Worm (Caenorhabditis elegans) whole organism, mixed stage, embryonic: ENCODE results near the gene C28D4.8.

ENCODE experiments used
- M03D4.4 ChIP-seq: sonication (generic microtip); optimal IDR thresholded peaks from 2 replicates; lab custom pipeline; 2017; ENCODE audit warnings: mild to moderate bottlenecking, missing genetic modification characterization, missing compliant biosample characterization
- bed-3 ChIP-seq: fragments of 200-800 bp; sonication (Bioruptor generic); optimal IDR thresholded peaks from 3 replicates; lab custom pipeline; 2018; ENCODE audit warnings: mild to moderate bottlenecking, missing genetic modification characterization, moderate library complexity, missing compliant biosample characterization
- ceh-83 ChIP-seq: fragments of 200-800 bp; sonication (Bioruptor generic); optimal IDR thresholded peaks from 2 replicates; lab custom pipeline; 2018; ENCODE audit warnings: mild to moderate bottlenecking, missing genetic modification characterization, missing compliant biosample characterization
- ces-1 ChIP-seq: fragments of 150-350 bp; optimal IDR thresholded peaks from 2 replicates; lab custom pipeline; 2014; ENCODE audit warnings: missing biosample characterization, missing genetic modification reagents, missing genetic modification characterization
- cnd-1 ChIP-seq: fragments of 200-800 bp; sonication (Bioruptor generic); optimal IDR thresholded peaks from 2 replicates; lab custom pipeline; 2018; ENCODE audit warnings: mild to moderate bottlenecking, missing genetic modification characterization, missing compliant biosample characterization
- drap-1 ChIP-seq: fragments of 200-800 bp; sonication (Bioruptor generic); optimal IDR thresholded peaks from 3 replicates; lab custom pipeline; 2018; ENCODE audit warnings: mild to moderate bottlenecking, missing genetic modification characterization, missing compliant biosample characterization
- elt-3 ChIP-seq: fragments of 150-350 bp; optimal IDR thresholded peaks from 2 replicates; lab custom pipeline; 2014; ENCODE audit warnings: missing biosample characterization, missing genetic modification characterization
- flh-1 ChIP-seq: fragments of 200-800 bp; sonication (Bioruptor generic); optimal IDR thresholded peaks from 2 replicates; lab custom pipeline; 2018; ENCODE audit warnings: mild to moderate bottlenecking, missing genetic modification characterization, moderate library complexity, missing compliant biosample characterization
- ham-2 ChIP-seq: fragments of 200-800 bp; sonication (Bioruptor generic); optimal IDR thresholded peaks from 2 replicates; lab custom pipeline; 2018; ENCODE audit warnings: mild to moderate bottlenecking, missing genetic modification characterization, missing compliant biosample characterization
- hlh-1 ChIP-seq: fragments of 150-350 bp; optimal IDR thresholded peaks from 2 replicates; lab custom pipeline; 2014; ENCODE audit warnings: missing biosample characterization, missing genetic modification reagents, missing genetic modification characterization
- lsy-2 ChIP-seq: fragments of 150-350 bp; optimal IDR thresholded peaks from 2 replicates; lab custom pipeline; 2014; ENCODE audit warnings: missing biosample characterization, missing genetic modification characterization
- mab-5 ChIP-seq: fragments of 150-350 bp; optimal IDR thresholded peaks from 2 replicates; lab custom pipeline; 2014; ENCODE audit warnings: missing biosample characterization, missing genetic modification characterization
- mep-1 ChIP-seq: fragments of 150-350 bp; optimal IDR thresholded peaks from 2 replicates; lab custom pipeline; 2017; ENCODE audit warnings: missing biosample characterization, missing genetic modification reagents, missing genetic modification characterization, inconsistent platforms
- mls-2 ChIP-seq: sonication (generic microtip); optimal IDR thresholded peaks from 2 replicates; lab custom pipeline; 2016; ENCODE audit warnings: mild to moderate bottlenecking, missing genetic modification characterization, moderate library complexity, missing compliant biosample characterization
- nhr-12 ChIP-seq: fragments of 150-350 bp; optimal IDR thresholded peaks from 2 replicates; lab custom pipeline; 2014; ENCODE audit warnings: missing biosample characterization, missing genetic modification characterization
- nhr-2 ChIP-seq: fragments of 150-350 bp; optimal IDR thresholded peaks from 2 replicates; lab custom pipeline; 2014; ENCODE audit warnings: missing biosample characterization, missing genetic modification characterization
- nhr-76 ChIP-seq: sonication (generic microtip); optimal IDR thresholded peaks from 2 replicates; lab custom pipeline; 2017; ENCODE audit warnings: missing biosample characterization, missing genetic modification characterization
- sem-2 ChIP-seq: fragments of 200-800 bp; sonication (Bioruptor generic); optimal IDR thresholded peaks from 2 replicates; lab custom pipeline; 2018; ENCODE audit warnings: mild to moderate bottlenecking, missing genetic modification characterization, missing compliant biosample characterization
- snpc-4 ChIP-seq: fragments of 150-350 bp; optimal IDR thresholded peaks from 2 replicates; lab custom pipeline; 2014; ENCODE audit warnings: missing biosample characterization, missing genetic modification characterization
- tbx-8 ChIP-seq: fragments of 200-800 bp; sonication (Bioruptor generic); optimal IDR thresholded peaks from 2 replicates; lab custom pipeline; 2018; ENCODE audit warnings: mild to moderate bottlenecking, missing genetic modification characterization, moderate library complexity, missing compliant biosample characterization
- zip-8 ChIP-seq: fragments of 150-350 bp; optimal IDR thresholded peaks from 2 replicates; lab custom pipeline; 2014; ENCODE audit warnings: missing biosample characterization, missing genetic modification characterization

Gene C28D4.8

ce11 chrIV:9699062-9699461 lies 49.2 kb downstream of the C28D4.8 start:
- TF ChIP-seq ham-2, result no peak
- no peak for TF ChIP-seq zip-8
- TF ChIP-seq flh-1 (GFP tag; lab: Kevin White, UChicago), result no peak
- TF ChIP-seq drap-1 (GFP tag; lab: Kevin White, UChicago), result no peak
- TF ChIP-seq elt-3, result no peak

- TF ChIP-seq mep-1 (tag; lab: Kevin White, UChicago) (no peak), cnd-1 (tag; lab: Kevin White, UChicago) (no peak), nhr-12 (tag; lab: Kevin White, UChicago) (no peak), tbx-8 (GFP tag; lab: Kevin White, UChicago) (no peak), snpc-4 (no peak), ceh-83 (GFP tag; lab: Kevin White, UChicago) (no peak), mab-5 (tag; lab: Kevin White, UChicago) (no peak), M03D4.4 (tag; lab: Kevin White, UChicago) (no peak), sem-2 (no peak), mls-2 (tag; lab: Kevin White, UChicago) (no peak), lsy-2 (tag; lab: Kevin White, UChicago) (no peak), bed-3 (GFP tag; lab: Kevin White, UChicago) (no peak), nhr-76 (tag; lab: Kevin White, UChicago) (no peak), nhr-2 (tag; lab: Kevin White, UChicago) (no peak), ces-1 (GFP tag; lab: Kevin White, UChicago) (no peak), zip-8 (no peak), hlh-1 (tag; lab: Kevin White, UChicago) (no peak)
Observed at ce11 chrIV:9697869-9698268, 50.4 kb downstream of the C28D4.8 start.
